Worm (Caenorhabditis elegans) whole organism, L4 larva: ENCODE data around the gene ubc-19.
A peak's percentile ranks its signal among the peaks of the same experiment; 100 is the strongest.

Source experiments
- D1046.2 ChIP-seq: fragments of 200-800 bp; sonication (Bioruptor generic); IDR thresholded peaks from 2 replicates; pipeline ENCODE4 v1.3.6; 2022; ENCODE audit warnings: missing genetic modification characterization, missing compliant biosample characterization
- F10B5.3 ChIP-seq: sonication (generic microtip); optimal IDR thresholded peaks from 2 replicates; lab custom pipeline; 2016; ENCODE audit warnings: mild to moderate bottlenecking, missing genetic modification characterization, missing compliant biosample characterization
- F26F4.8 ChIP-seq: fragments of 200-800 bp; sonication (Bioruptor generic); conservative IDR thresholded peaks from 2 replicates; pipeline ENCODE4 v1.3.6; 2022; ENCODE audit warnings: missing genetic modification characterization, missing compliant biosample characterization
- aha-1 ChIP-seq: fragments of 150-350 bp; peaks from one replicate; lab custom pipeline; 2014; ENCODE audit warnings: missing biosample characterization, missing genetic modification characterization
- aly-2 ChIP-seq: sonication (generic microtip); optimal IDR thresholded peaks from 2 replicates; lab custom pipeline; 2018; ENCODE audit warnings: missing biosample characterization, missing genetic modification characterization
- ceh-28 ChIP-seq: fragments of 150-350 bp; optimal IDR thresholded peaks from 2 replicates; lab custom pipeline; 2014; ENCODE audit warnings: missing biosample characterization, missing genetic modification reagents, missing genetic modification characterization
- ceh-32 ChIP-seq: sonication (generic microtip); optimal IDR thresholded peaks from 2 replicates; lab custom pipeline; 2016; ENCODE audit warnings: mild to moderate bottlenecking, missing genetic modification characterization, missing compliant biosample characterization; ENCODE audit not compliant: poor library complexity
- ceh-62 ChIP-seq: sonication (generic microtip); optimal IDR thresholded peaks from 2 replicates; lab custom pipeline; 2017; ENCODE audit warnings: missing biosample characterization, missing genetic modification characterization
- cey-2 ChIP-seq: sonication (generic microtip); optimal IDR thresholded peaks from 3 replicates; lab custom pipeline; 2017; ENCODE audit warnings: missing genetic modification characterization, mild to moderate bottlenecking, missing compliant biosample characterization, antibody characterized with exemption, borderline replicate concordance; ENCODE audit not compliant: insufficient read depth
- daf-19 ChIP-seq: fragments of 200-800 bp; sonication (Bioruptor generic); conservative IDR thresholded peaks from 2 replicates; pipeline ENCODE4 v1.3.6; 2022; ENCODE audit warnings: missing genetic modification characterization, missing compliant biosample characterization
- dmd-9 ChIP-seq: fragments of 200-800 bp; sonication (Bioruptor generic); IDR thresholded peaks from 2 replicates; pipeline ENCODE4 v1.3.6; 2022; ENCODE audit warnings: missing genetic modification reagents, missing genetic modification characterization, missing compliant biosample characterization
- dve-1 ChIP-seq: sonication (generic microtip); optimal IDR thresholded peaks from 2 replicates; lab custom pipeline; 2017; ENCODE audit warnings: antibody characterized with exemption, mild to moderate bottlenecking, missing genetic modification characterization, missing compliant biosample characterization; ENCODE audit not compliant: insufficient read depth
- egl-27 ChIP-seq: sonication (generic microtip); optimal IDR thresholded peaks from 3 replicates; lab custom pipeline; 2017; ENCODE audit warnings: missing biosample characterization, missing genetic modification reagents, missing genetic modification characterization
- egl-43 ChIP-seq: fragments of 200-800 bp; sonication (Bioruptor generic); IDR thresholded peaks from 2 replicates; pipeline ENCODE4 v1.3.6; 2022; ENCODE audit warnings: missing genetic modification reagents, missing genetic modification characterization, missing compliant biosample characterization
- fos-1 ChIP-seq: fragments of 150-350 bp; optimal IDR thresholded peaks from 2 replicates; lab custom pipeline; 2014; ENCODE audit warnings: missing biosample characterization, missing genetic modification characterization
- gei-8 ChIP-seq: fragments of 200-800 bp; sonication (Bioruptor generic); optimal IDR thresholded peaks from 2 replicates; lab custom pipeline; 2018; ENCODE audit warnings: mild to moderate bottlenecking, missing genetic modification characterization, missing compliant biosample characterization
- hif-1 ChIP-seq, 2 experiments: sonication (generic microtip); optimal IDR thresholded peaks; 2 replicates each; lab custom pipeline; 2016 to 2017; ENCODE audit warnings: missing compliant biosample characterization in 2 of 2, missing genetic modification characterization in 2 of 2, missing genetic modification reagents in 2 of 2, missing genotype in 2 of 2, mild to moderate bottlenecking in 1 of 2
- hlh-30 ChIP-seq: sonication (generic microtip); optimal IDR thresholded peaks from 2 replicates; lab custom pipeline; 2017; ENCODE audit warnings: antibody characterized with exemption, mild to moderate bottlenecking, missing genetic modification characterization, missing compliant biosample characterization; ENCODE audit not compliant: insufficient read depth
- lin-15B ChIP-seq: fragments of 150-350 bp; sonication (generic microtip); optimal IDR thresholded peaks from 3 replicates; lab custom pipeline; 2014; ENCODE audit warnings: missing biosample characterization, missing genetic modification characterization
- lin-39 ChIP-seq: fragments of 150-350 bp; optimal IDR thresholded peaks from 2 replicates; lab custom pipeline; 2014; ENCODE audit warnings: missing biosample characterization, missing genetic modification reagents, missing genetic modification characterization
- lir-3 ChIP-seq: sonication (generic microtip); optimal IDR thresholded peaks from 2 replicates; lab custom pipeline; 2016; ENCODE audit warnings: mild to moderate bottlenecking, missing genetic modification characterization, missing compliant biosample characterization
- mdt-29 ChIP-seq: fragments of 200-800 bp; sonication (Bioruptor generic); IDR thresholded peaks from 2 replicates; pipeline ENCODE4 v1.3.6; 2022; ENCODE audit warnings: missing genetic modification reagents, missing genetic modification characterization, missing compliant biosample characterization
- mep-1 ChIP-seq: fragments of 150-350 bp; sonication (generic microtip); optimal IDR thresholded peaks from 3 replicates; lab custom pipeline; 2014; ENCODE audit warnings: missing biosample characterization, missing genetic modification characterization
- nhr-28 ChIP-seq: fragments of 150-350 bp; optimal IDR thresholded peaks from 2 replicates; lab custom pipeline; 2014; ENCODE audit warnings: missing biosample characterization, missing genetic modification characterization
- nhr-41 ChIP-seq: fragments of 200-800 bp; sonication (Bioruptor generic); IDR thresholded peaks from 2 replicates; pipeline ENCODE4 v1.3.6; 2022; ENCODE audit warnings: missing genetic modification reagents, missing genetic modification characterization, missing compliant biosample characterization
- nhr-48 ChIP-seq: sonication (generic microtip); optimal IDR thresholded peaks from 2 replicates; lab custom pipeline; 2016; ENCODE audit warnings: mild to moderate bottlenecking, missing genetic modification characterization, missing compliant biosample characterization
- php-3 ChIP-seq: fragments of 200-800 bp; sonication (Bioruptor generic); IDR thresholded peaks from 2 replicates; pipeline ENCODE4 v1.3.6; 2022; ENCODE audit warnings: missing genetic modification reagents, missing genetic modification characterization, missing compliant biosample characterization
- rbr-2 ChIP-seq: sonication (generic microtip); optimal IDR thresholded peaks from 2 replicates; lab custom pipeline; 2016; ENCODE audit warnings: missing genotype, missing genetic modification characterization, missing compliant biosample characterization
- set-16 ChIP-seq: fragments of 200-800 bp; sonication (Bioruptor generic); IDR thresholded peaks from 2 replicates; pipeline ENCODE4 v1.3.6; 2022; ENCODE audit warnings: missing genetic modification reagents, missing genetic modification characterization, missing compliant biosample characterization
- snpc-1.2 ChIP-seq: fragments of 200-800 bp; sonication (Bioruptor generic); IDR thresholded peaks from 2 replicates; pipeline ENCODE4 v1.3.6; 2022; ENCODE audit warnings: missing genetic modification reagents, missing genetic modification characterization, missing compliant biosample characterization
- snpc-4 ChIP-seq: fragments of 150-350 bp; optimal IDR thresholded peaks from 2 replicates; lab custom pipeline; 2014; ENCODE audit warnings: missing biosample characterization, missing genetic modification characterization
- spr-1 ChIP-seq: sonication (generic microtip); optimal IDR thresholded peaks from 2 replicates; lab custom pipeline; 2016; ENCODE audit warnings: mild to moderate bottlenecking, missing genetic modification characterization, missing compliant biosample characterization
- spr-3 ChIP-seq: fragments of 200-800 bp; sonication (Bioruptor generic); optimal IDR thresholded peaks from 2 replicates; lab custom pipeline; 2018; ENCODE audit warnings: mild to moderate bottlenecking, missing genetic modification characterization, missing compliant biosample characterization
- tag-97 ChIP-seq: fragments of 200-800 bp; sonication (Bioruptor generic); IDR thresholded peaks from 2 replicates; pipeline ENCODE4 v1.3.6; 2022; ENCODE audit warnings: missing genetic modification characterization, missing compliant biosample characterization
- unc-62 ChIP-seq, 3 experiments: fragments of 150-350 bp in 1 of 3; sonication (generic microtip); optimal IDR thresholded peaks in 2 of 3; peaks in 1 of 3; 1 replicate in 1 of 3; 2 replicates in 2 of 3; lab custom pipeline; 2014 to 2017; ENCODE audit warnings: missing biosample characterization in 3 of 3, missing genetic modification characterization in 3 of 3, missing genetic modification reagents in 3 of 3, missing genotype in 1 of 3
- zag-1 ChIP-seq: fragments of 150-350 bp; optimal IDR thresholded peaks from 2 replicates; lab custom pipeline; 2014; ENCODE audit warnings: missing biosample characterization, missing genetic modification characterization
- zfp-2 ChIP-seq: sonication (generic microtip); optimal IDR thresholded peaks from 2 replicates; lab custom pipeline; 2016; ENCODE audit warnings: mild to moderate bottlenecking, missing genetic modification characterization, missing compliant biosample characterization

The ubc-19 gene

ce11 chrV:18699326-18699725 is 9.8 kb upstream of the ubc-19 start, which contains the start of gene nhr-241:
Gene nhr-241, plus strand, starts transcription at chrV:18699451.
- TF ChIP-seq lin-15B: no peak
- TF ChIP-seq aha-1 (tag; lab: Kevin White, UChicago): peak; percentile 51
- TF ChIP-seq egl-43 (GFP tag; lab: Robert Waterston, UW): 0 out of 2 replicates have a peak, but pooled peaks have one; percentile 46
- peak; percentile 84 for TF ChIP-seq set-16
- no peak for TF ChIP-seq aly-2 (tag; lab: Kevin White, UChicago)

- no peak for TF ChIP-seq zag-1 (tag; lab: Kevin White, UChicago)
- no peak for TF ChIP-seq dve-1 (tag; lab: Kevin White, UChicago)
- no peak for TF ChIP-seq spr-1 (tag; lab: Kevin White, UChicago)
- no peak for TF ChIP-seq php-3 (GFP tag; lab: Robert Waterston, UW)
- peak; percentile 56; the same call in 1 of the 2 replicates for TF ChIP-seq set-16
- TF ChIP-seq F10B5.3 (tag; lab: Kevin White, UChicago): no peak
- 0 out of 2 replicates have a peak, but pooled peaks have one; percentile 3 for TF ChIP-seq egl-43 (GFP tag; lab: Robert Waterston, UW)
- no peak for TF ChIP-seq ceh-32 (tag; lab: Kevin White, UChicago)
- TF ChIP-seq cey-2: no peak
- TF ChIP-seq nhr-41 (GFP tag; lab: Robert Waterston, UW): no peak
Measured at ce11 chrV:18695469-18695868, 5.9 kb upstream of the ubc-19 start.

ce11 chrV:18687361-18687760 is 2.2 kb downstream of the ubc-19 start:
- TF ChIP-seq rbr-2 (tag; lab: Kevin White, UChicago): no peak
- TF ChIP-seq, all 104 proteins: peak for 0

- TF ChIP-seq fos-1 (tag; lab: Kevin White, UChicago): no peak
- TF ChIP-seq set-16: no peak
- no peak for TF ChIP-seq ceh-62 (tag; lab: Kevin White, UChicago)
- no peak for TF ChIP-seq lin-39 (tag; lab: Kevin White, UChicago)
- TF ChIP-seq F10B5.3 (tag; lab: Kevin White, UChicago): no peak
- TF ChIP-seq unc-62 (GFP tag; optimal IDR thresholded peaks at IDR 0.05 in 1 of 2; lab: Kevin White, UChicago): peak in 1 of 2 experiments; percentile 30
- TF ChIP-seq unc-62 (tag; optimal IDR thresholded peaks at IDR 0.05; lab: Kevin White, UChicago): no peak
- no peak for TF ChIP-seq lir-3 (tag; lab: Kevin White, UChicago)
- TF ChIP-seq, all 104 proteins: peak for 1
Measured at ce11 chrV:18684455-18684987, 5.0 kb downstream of the ubc-19 start, which contains the start of gene Y69H2.17. Gene Y69H2.17, plus strand, starts transcription at chrV:18684937.

DNA sequence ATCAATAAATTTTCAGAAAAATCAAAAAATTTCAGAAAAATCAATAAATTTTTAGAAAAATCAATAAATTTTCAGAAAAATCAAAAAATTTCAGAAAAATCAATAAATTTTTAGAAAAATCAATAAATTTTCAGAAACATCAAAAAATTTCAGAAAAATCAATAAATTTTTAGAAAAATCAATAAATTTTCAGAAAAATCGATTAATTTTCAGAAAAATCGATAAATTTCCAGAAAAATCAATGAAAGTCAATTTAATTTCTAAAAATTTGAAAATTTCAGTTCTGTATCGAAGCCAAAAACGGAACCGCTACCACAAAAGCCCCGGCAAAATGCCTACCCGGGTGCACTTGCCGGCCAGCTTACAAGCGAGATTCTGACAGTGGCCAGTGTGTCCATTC is 14.2 kb downstream of the ubc-19 start:
- peak; percentile 37 for TF ChIP-seq ceh-28 (tag; lab: Kevin White, UChicago)

DNA sequence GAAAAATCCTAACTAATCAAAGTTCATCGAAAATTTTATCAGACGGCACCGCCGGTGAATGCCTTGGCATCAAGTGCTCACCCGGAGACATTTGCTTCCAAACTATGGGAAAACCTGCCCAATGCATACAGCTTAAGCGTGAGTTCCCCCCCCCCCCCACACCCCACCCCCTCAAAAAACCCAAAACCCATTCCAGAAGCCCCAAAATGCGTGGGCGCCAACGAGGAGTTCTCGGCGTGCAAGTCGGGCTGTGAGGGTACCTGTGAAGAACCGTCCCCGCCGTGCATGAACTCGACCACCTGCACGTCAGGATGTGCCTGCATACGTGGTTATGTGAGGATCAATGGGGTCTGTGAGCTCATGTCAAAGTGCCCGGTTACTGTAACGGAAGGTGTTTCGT is 15.2 kb downstream of the ubc-19 start:
- peak; percentile 70; the same call in 1 of the 2 replicates for TF ChIP-seq set-16
- TF ChIP-seq D1046.2 (GFP tag; lab: Robert Waterston, UW): no peak

DNA sequence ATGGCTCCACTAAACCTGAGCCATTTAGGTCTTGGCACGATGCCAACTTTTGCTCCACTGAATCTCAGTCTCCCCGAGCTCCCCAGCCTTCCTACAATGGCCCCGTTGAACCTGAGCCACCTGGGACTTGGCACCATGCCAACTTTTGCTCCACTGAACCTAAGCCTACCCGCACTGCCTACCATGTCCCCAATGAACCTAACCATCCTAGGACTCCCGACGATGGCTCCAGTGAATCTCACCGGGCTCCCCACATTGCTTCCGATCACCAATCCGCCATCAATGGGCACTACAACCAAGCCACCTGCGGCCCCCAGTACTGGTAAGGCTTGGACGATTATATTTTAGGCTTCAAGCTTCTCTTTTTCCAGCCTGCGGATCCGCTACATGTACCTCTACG is 17.8 kb downstream of the ubc-19 start:
- TF ChIP-seq mep-1 (tag; lab: Kevin White, UChicago) (no peak), hlh-30 (tag; lab: Kevin White, UChicago) (no peak), fos-1 (tag; lab: Kevin White, UChicago) (no peak), hif-1 (tag; optimal IDR thresholded peaks at IDR 0.05; lab: Kevin White, UChicago) (no peak), unc-62 (GFP tag; optimal IDR thresholded peaks at IDR 0.05 in 1 of 2; lab: Kevin White, UChicago) (peak in 1 of 2 experiments; percentile 58), unc-62 (tag; optimal IDR thresholded peaks at IDR 0.05; lab: Kevin White, UChicago) (no peak), nhr-28 (no peak), snpc-4 (tag; lab: Kevin White, UChicago) (no peak), egl-27 (tag; lab: Kevin White, UChicago) (no peak), zfp-2 (tag; lab: Kevin White, UChicago) (no peak), gei-8 (GFP tag; lab: Kevin White, UChicago) (no peak), set-16 (0 out of 2 replicates have a peak, but pooled peaks have one; percentile 21), spr-3 (GFP tag; lab: Kevin White, UChicago) (no peak), tag-97 (GFP tag; lab: Robert Waterston, UW) (no peak), snpc-1.2 (GFP tag; lab: Robert Waterston, UW) (0 out of 2 replicates have a peak, but pooled peaks have one; percentile 18), aly-2 (tag; lab: Kevin White, UChicago) (no peak), dmd-9 (GFP tag; lab: Robert Waterston, UW) (0 out of 2 replicates have a peak, but pooled peaks have one; percentile 9), mdt-29 (no peak), nhr-48 (tag; lab: Kevin White, UChicago) (no peak), F26F4.8 (GFP tag; lab: Robert Waterston, UW) (no peak), daf-19 (no peak)
